Worm (Caenorhabditis elegans) whole organism, late embryonic: Measurements from ENCODE around the gene msi-1.

ENCODE experiments used
- C08G9.2 ChIP-seq: sonication (generic microtip); optimal IDR thresholded peaks from 2 replicates; lab custom pipeline; 2016; ENCODE audit warnings: mild to moderate bottlenecking, missing genetic modification characterization, moderate library complexity, missing compliant biosample characterization
- C38D4.7 ChIP-seq: fragments of 200-800 bp; sonication (Bioruptor generic); optimal IDR thresholded peaks from 2 replicates; lab custom pipeline; 2018; ENCODE audit warnings: mild to moderate bottlenecking, missing genetic modification characterization, moderate library complexity, missing compliant biosample characterization
- F13H6.1 ChIP-seq: sonication (generic microtip); optimal IDR thresholded peaks from 2 replicates; lab custom pipeline; 2016; ENCODE audit warnings: missing genetic modification characterization, missing compliant biosample characterization
- K02D7.2 ChIP-seq: sonication (generic microtip); optimal IDR thresholded peaks from 2 replicates; lab custom pipeline; 2017; ENCODE audit warnings: mild to moderate bottlenecking, missing genetic modification characterization, missing compliant biosample characterization
- K09A11.1 ChIP-seq: sonication (generic microtip); optimal IDR thresholded peaks from 2 replicates; lab custom pipeline; 2017; ENCODE audit warnings: antibody characterized with exemption, mild to moderate bottlenecking, missing genetic modification characterization, missing compliant biosample characterization; ENCODE audit not compliant: insufficient read depth
- T23F11.4 ChIP-seq: fragments of 200-800 bp; sonication (Bioruptor generic); optimal IDR thresholded peaks from 2 replicates; lab custom pipeline; 2018; ENCODE audit warnings: mild to moderate bottlenecking, missing genetic modification characterization, missing compliant biosample characterization
- Y22D7AL.16 ChIP-seq: sonication (generic microtip); optimal IDR thresholded peaks from 2 replicates; lab custom pipeline; 2016; ENCODE audit warnings: missing genetic modification characterization, missing compliant biosample characterization
- ahr-1 ChIP-seq: sonication (generic microtip); optimal IDR thresholded peaks from 2 replicates; lab custom pipeline; 2016; ENCODE audit warnings: missing genetic modification characterization, missing compliant biosample characterization
- ceh-14 ChIP-seq: sonication (generic microtip); optimal IDR thresholded peaks from 2 replicates; lab custom pipeline; 2016; ENCODE audit warnings: missing genotype, missing genetic modification characterization, missing compliant biosample characterization
- ceh-18 ChIP-seq: sonication (generic microtip); optimal IDR thresholded peaks from 2 replicates; lab custom pipeline; 2016; ENCODE audit warnings: missing genetic modification characterization, missing compliant biosample characterization
- ceh-19 ChIP-seq: fragments of 200-800 bp; sonication (Bioruptor generic); optimal IDR thresholded peaks from 2 replicates; lab custom pipeline; 2018; ENCODE audit warnings: mild to moderate bottlenecking, missing genetic modification characterization, missing compliant biosample characterization
- ceh-2 ChIP-seq: sonication (generic microtip); optimal IDR thresholded peaks from 2 replicates; lab custom pipeline; 2016; ENCODE audit warnings: missing genotype, missing genetic modification characterization, missing compliant biosample characterization
- ceh-22 ChIP-seq: sonication (generic microtip); optimal IDR thresholded peaks from 2 replicates; lab custom pipeline; 2017; ENCODE audit warnings: missing biosample characterization, missing genetic modification characterization
- ceh-30 ChIP-seq: fragments of 150-350 bp; optimal IDR thresholded peaks from 2 replicates; lab custom pipeline; 2014; ENCODE audit warnings: missing biosample characterization, missing genetic modification characterization
- ceh-31 ChIP-seq: sonication (generic microtip); optimal IDR thresholded peaks from 2 replicates; lab custom pipeline; 2016; ENCODE audit warnings: missing genetic modification characterization, missing compliant biosample characterization
- ceh-34 ChIP-seq: sonication (generic microtip); optimal IDR thresholded peaks from 2 replicates; lab custom pipeline; 2016; ENCODE audit warnings: mild to moderate bottlenecking, missing genetic modification characterization, missing compliant biosample characterization
- ceh-48 ChIP-seq: sonication (generic microtip); optimal IDR thresholded peaks from 2 replicates; lab custom pipeline; 2016; ENCODE audit warnings: missing genetic modification characterization, inconsistent platforms, missing compliant biosample characterization
- ceh-9 ChIP-seq: sonication (generic microtip); optimal IDR thresholded peaks from 2 replicates; lab custom pipeline; 2016; ENCODE audit warnings: mild to moderate bottlenecking, missing genetic modification characterization, inconsistent platforms, missing compliant biosample characterization
- che-1 ChIP-seq: sonication (generic microtip); optimal IDR thresholded peaks from 2 replicates; lab custom pipeline; 2016; ENCODE audit warnings: mild to moderate bottlenecking, missing genetic modification characterization, missing compliant biosample characterization
- dve-1 ChIP-seq: sonication (generic microtip); optimal IDR thresholded peaks from 2 replicates; lab custom pipeline; 2017; ENCODE audit warnings: antibody characterized with exemption, mild to moderate bottlenecking, missing genetic modification characterization, missing compliant biosample characterization
- ets-4 ChIP-seq: sonication (generic microtip); optimal IDR thresholded peaks from 2 replicates; lab custom pipeline; 2016; ENCODE audit warnings: missing genetic modification characterization, missing compliant biosample characterization
- eyg-1 ChIP-seq: sonication (generic microtip); optimal IDR thresholded peaks from 2 replicates; lab custom pipeline; 2016; ENCODE audit warnings: missing genotype, missing genetic modification characterization, missing compliant biosample characterization
- fax-1 ChIP-seq: sonication (generic microtip); optimal IDR thresholded peaks from 2 replicates; lab custom pipeline; 2016; ENCODE audit warnings: missing genotype, missing genetic modification characterization, missing compliant biosample characterization
- fkh-10 ChIP-seq: fragments of 150-350 bp; optimal IDR thresholded peaks from 2 replicates; lab custom pipeline; 2014; ENCODE audit warnings: missing biosample characterization, missing genetic modification reagents, missing genetic modification characterization
- gmeb-2 ChIP-seq: sonication (generic microtip); optimal IDR thresholded peaks from 2 replicates; lab custom pipeline; 2016; ENCODE audit warnings: missing genetic modification characterization, inconsistent platforms, missing compliant biosample characterization
- hlh-13 ChIP-seq: fragments of 200-800 bp; sonication (Bioruptor generic); optimal IDR thresholded peaks from 2 replicates; lab custom pipeline; 2018; ENCODE audit warnings: mild to moderate bottlenecking, missing genetic modification characterization, missing compliant biosample characterization
- hlh-15 ChIP-seq: sonication (generic microtip); optimal IDR thresholded peaks from 2 replicates; lab custom pipeline; 2016; ENCODE audit warnings: missing genetic modification characterization, missing compliant biosample characterization
- hlh-30 ChIP-seq: sonication (generic microtip); optimal IDR thresholded peaks from 2 replicates; lab custom pipeline; 2017; ENCODE audit warnings: antibody characterized with exemption, missing genetic modification characterization, missing compliant biosample characterization; ENCODE audit not compliant: insufficient read depth
- hlh-6 ChIP-seq: sonication (generic microtip); optimal IDR thresholded peaks from 2 replicates; lab custom pipeline; 2016; ENCODE audit warnings: missing genotype, missing genetic modification characterization, missing compliant biosample characterization
- hlh-8 ChIP-seq: sonication (generic microtip); optimal IDR thresholded peaks from 2 replicates; lab custom pipeline; 2016; ENCODE audit warnings: missing genotype, missing genetic modification characterization, missing compliant biosample characterization
- lim-6 ChIP-seq: sonication (generic microtip); optimal IDR thresholded peaks from 2 replicates; lab custom pipeline; 2016; ENCODE audit warnings: missing genetic modification characterization, missing compliant biosample characterization
- lin-11 ChIP-seq: fragments of 200-800 bp; sonication (Bioruptor generic); optimal IDR thresholded peaks from 2 replicates; lab custom pipeline; 2018; ENCODE audit warnings: mild to moderate bottlenecking, missing genetic modification characterization, missing compliant biosample characterization
- madf-2 ChIP-seq: sonication (generic microtip); optimal IDR thresholded peaks from 2 replicates; lab custom pipeline; 2017; ENCODE audit warnings: missing genetic modification characterization, missing compliant biosample characterization
- mec-3 ChIP-seq: sonication (generic microtip); optimal IDR thresholded peaks from 2 replicates; lab custom pipeline; 2016; ENCODE audit warnings: borderline replicate concordance, missing genetic modification characterization, missing compliant biosample characterization
- nfya-1 ChIP-seq: sonication (generic microtip); optimal IDR thresholded peaks from 2 replicates; lab custom pipeline; 2017; ENCODE audit warnings: missing genetic modification characterization, mild to moderate bottlenecking, missing compliant biosample characterization, antibody characterized with exemption, moderate library complexity
- nhr-11 ChIP-seq: fragments of 150-350 bp; optimal IDR thresholded peaks from 2 replicates; lab custom pipeline; 2014; ENCODE audit warnings: missing biosample characterization, missing genetic modification characterization
- nhr-232 ChIP-seq: sonication (generic microtip); optimal IDR thresholded peaks from 2 replicates; lab custom pipeline; 2016; ENCODE audit warnings: missing genetic modification characterization, missing compliant biosample characterization
- npax-4 ChIP-seq: sonication (generic microtip); optimal IDR thresholded peaks from 2 replicates; lab custom pipeline; 2016; ENCODE audit warnings: missing genetic modification characterization, missing compliant biosample characterization
- odd-2 ChIP-seq: sonication (generic microtip); optimal IDR thresholded peaks from 2 replicates; lab custom pipeline; 2017; ENCODE audit warnings: antibody characterized with exemption, mild to moderate bottlenecking, missing genetic modification characterization, missing compliant biosample characterization
- pha-2 ChIP-seq: sonication (generic microtip); optimal IDR thresholded peaks from 2 replicates; lab custom pipeline; 2017; ENCODE audit warnings: mild to moderate bottlenecking, missing genetic modification characterization, missing compliant biosample characterization
- pha-4 ChIP-seq: fragments of 150-350 bp; optimal IDR thresholded peaks from 2 replicates; lab custom pipeline; 2018; ENCODE audit warnings: missing biosample characterization, missing genetic modification reagents, missing genetic modification characterization
- pqm-1 ChIP-seq: sonication (generic microtip); optimal IDR thresholded peaks from 2 replicates; lab custom pipeline; 2016; ENCODE audit warnings: missing genetic modification characterization, missing compliant biosample characterization
- pros-1 ChIP-seq: fragments of 150-350 bp; optimal IDR thresholded peaks from 2 replicates; lab custom pipeline; 2014; ENCODE audit warnings: missing biosample characterization, missing genetic modification reagents, missing genetic modification characterization
- sdc-2 ChIP-seq: sonication (generic microtip); optimal IDR thresholded peaks from 2 replicates; lab custom pipeline; 2016; ENCODE audit warnings: missing genotype, missing genetic modification characterization, missing compliant biosample characterization
- sox-2 ChIP-seq: fragments of 200-800 bp; sonication (Bioruptor generic); IDR thresholded peaks from 2 replicates; pipeline ENCODE4 v1.3.6; 2022; ENCODE audit warnings: missing genetic modification reagents, missing genetic modification characterization, missing compliant biosample characterization
- sox-4 ChIP-seq: sonication (generic microtip); optimal IDR thresholded peaks from 2 replicates; lab custom pipeline; 2017; ENCODE audit warnings: mild to moderate bottlenecking, missing genetic modification characterization, inconsistent platforms, missing compliant biosample characterization
- tbx-2 ChIP-seq: sonication (generic microtip); optimal IDR thresholded peaks from 2 replicates; lab custom pipeline; 2016; ENCODE audit warnings: missing genetic modification characterization, missing compliant biosample characterization
- tbx-7 ChIP-seq: sonication (generic microtip); optimal IDR thresholded peaks from 2 replicates; lab custom pipeline; 2016; ENCODE audit warnings: missing genotype, missing genetic modification characterization, missing compliant biosample characterization
- ttx-3 ChIP-seq: sonication (generic microtip); optimal IDR thresholded peaks from 2 replicates; lab custom pipeline; 2016; ENCODE audit warnings: missing genetic modification reagents, missing genetic modification characterization, missing compliant biosample characterization
- unc-42 ChIP-seq: sonication (generic microtip); optimal IDR thresholded peaks from 2 replicates; lab custom pipeline; 2016; ENCODE audit warnings: missing genotype, missing genetic modification characterization, missing compliant biosample characterization
- unc-55 ChIP-seq: sonication (generic microtip); optimal IDR thresholded peaks from 2 replicates; lab custom pipeline; 2017; ENCODE audit warnings: missing biosample characterization, missing genetic modification reagents, missing genetic modification characterization
- unc-86 ChIP-seq: sonication (generic microtip); optimal IDR thresholded peaks from 2 replicates; lab custom pipeline; 2016; ENCODE audit warnings: missing genetic modification characterization, missing compliant biosample characterization
- zip-5 ChIP-seq: sonication (generic microtip); optimal IDR thresholded peaks from 2 replicates; lab custom pipeline; 2016; ENCODE audit warnings: missing genetic modification characterization, missing compliant biosample characterization
- ztf-16 ChIP-seq: sonication (generic microtip); optimal IDR thresholded peaks from 2 replicates; lab custom pipeline; 2017; ENCODE audit warnings: missing genetic modification characterization, missing compliant biosample characterization

The msi-1 gene

ce11 chrIII:3916624-3917023 is 59.6 kb downstream of the msi-1 start, which contains the start of gene ccdc-47:
Gene ccdc-47, plus strand, starts transcription at chrIII:3916967.
- TF ChIP-seq pha-4 (tag; lab: Kevin White, UChicago) (no peak), ahr-1 (tag; lab: Kevin White, UChicago) (peak; percentile 71), ceh-2 (tag; lab: Kevin White, UChicago) (peak; percentile 81), K09A11.1 (tag; lab: Kevin White, UChicago) (peak; percentile 85), fkh-10 (no peak), T23F11.4 (GFP tag; lab: Kevin White, UChicago) (peak; percentile 66), tbx-2 (peak; percentile 88), hlh-6 (tag; lab: Kevin White, UChicago) (peak; percentile 91), sox-2 (peak; percentile 44), ceh-22 (tag; lab: Kevin White, UChicago) (no peak), nhr-11 (tag; lab: Kevin White, UChicago) (no peak), C38D4.7 (GFP tag; lab: Kevin White, UChicago) (peak; percentile 77), pros-1 (tag; lab: Kevin White, UChicago) (no peak), K02D7.2 (peak; percentile 61), madf-2 (tag; lab: Kevin White, UChicago) (peak; percentile 79), sox-4 (tag; lab: Kevin White, UChicago) (peak; percentile 81), eyg-1 (peak; percentile 48), ceh-9 (tag; lab: Kevin White, UChicago) (no peak), unc-55 (GFP tag; lab: Kevin White, UChicago) (no peak), hlh-30 (tag; lab: Kevin White, UChicago) (no peak), ceh-14 (tag; lab: Kevin White, UChicago) (peak; percentile 91), ets-4 (tag; lab: Kevin White, UChicago) (no peak), ztf-16 (tag; lab: Kevin White, UChicago) (peak; percentile 83), ceh-19 (GFP tag; lab: Kevin White, UChicago) (peak; percentile 87), mec-3 (tag; lab: Kevin White, UChicago) (no peak), ceh-34 (tag; lab: Kevin White, UChicago) (peak; percentile 75), sdc-2 (peak; percentile 39), hlh-8 (tag; lab: Kevin White, UChicago) (peak; percentile 84), dve-1 (tag; lab: Kevin White, UChicago) (peak; percentile 47), ceh-31 (tag; lab: Kevin White, UChicago) (peak; percentile 86), pqm-1 (no peak), hlh-15 (peak; percentile 68), nfya-1 (peak; percentile 88), F13H6.1 (tag; lab: Kevin White, UChicago) (peak; percentile 79), ceh-30 (tag; lab: Kevin White, UChicago) (no peak), fax-1 (tag; lab: Kevin White, UChicago) (peak; percentile 76), Y22D7AL.16 (tag; lab: Kevin White, UChicago) (peak; percentile 56), lim-6 (tag; lab: Kevin White, UChicago) (no peak), lin-11 (tag; lab: Kevin White, UChicago) (peak; percentile 55), ceh-18 (tag; lab: Kevin White, UChicago) (peak; percentile 52), nhr-232 (tag; lab: Kevin White, UChicago) (peak; percentile 74), zip-5 (peak; percentile 61), ceh-48 (tag; lab: Kevin White, UChicago) (peak; percentile 84), npax-4 (tag; lab: Kevin White, UChicago) (peak; percentile 48), odd-2 (tag; lab: Kevin White, UChicago) (peak; percentile 83), gmeb-2 (tag; lab: Kevin White, UChicago) (peak; percentile 82), hlh-13 (GFP tag; lab: Kevin White, UChicago) (peak; percentile 60), C08G9.2 (peak; percentile 71), tbx-7 (tag; lab: Kevin White, UChicago) (peak; percentile 39), pha-2 (peak; percentile 77), che-1 (tag; lab: Kevin White, UChicago) (peak; percentile 72), ttx-3 (tag; lab: Kevin White, UChicago) (peak; percentile 82), unc-86 (tag; lab: Kevin White, UChicago) (peak; percentile 87), unc-42 (tag; lab: Kevin White, UChicago) (peak; percentile 45)
